Worm (Caenorhabditis elegans) whole organism, late embryonic: ENCODE data around the gene F09E10.1.
A peak's percentile ranks its signal among the peaks of the same experiment; 100 is the strongest.

Experiments
- C38D4.7 ChIP-seq: fragments of 200-800 bp; sonication (Bioruptor generic); optimal IDR thresholded peaks from 2 replicates; lab custom pipeline; 2018; ENCODE audit warnings: mild to moderate bottlenecking, missing genetic modification characterization, moderate library complexity, missing compliant biosample characterization
- F13H6.1 ChIP-seq: sonication (generic microtip); optimal IDR thresholded peaks from 2 replicates; lab custom pipeline; 2016; ENCODE audit warnings: missing genetic modification characterization, missing compliant biosample characterization
- K02D7.2 ChIP-seq: sonication (generic microtip); optimal IDR thresholded peaks from 2 replicates; lab custom pipeline; 2017; ENCODE audit warnings: mild to moderate bottlenecking, missing genetic modification characterization, missing compliant biosample characterization
- K09A11.1 ChIP-seq: sonication (generic microtip); optimal IDR thresholded peaks from 2 replicates; lab custom pipeline; 2017; ENCODE audit warnings: antibody characterized with exemption, mild to moderate bottlenecking, missing genetic modification characterization, missing compliant biosample characterization; ENCODE audit not compliant: insufficient read depth
- T23F11.4 ChIP-seq: fragments of 200-800 bp; sonication (Bioruptor generic); optimal IDR thresholded peaks from 2 replicates; lab custom pipeline; 2018; ENCODE audit warnings: mild to moderate bottlenecking, missing genetic modification characterization, missing compliant biosample characterization
- Y22D7AL.16 ChIP-seq: sonication (generic microtip); optimal IDR thresholded peaks from 2 replicates; lab custom pipeline; 2016; ENCODE audit warnings: missing genetic modification characterization, missing compliant biosample characterization
- ahr-1 ChIP-seq: sonication (generic microtip); optimal IDR thresholded peaks from 2 replicates; lab custom pipeline; 2016; ENCODE audit warnings: missing genetic modification characterization, missing compliant biosample characterization
- ceh-14 ChIP-seq: sonication (generic microtip); optimal IDR thresholded peaks from 2 replicates; lab custom pipeline; 2016; ENCODE audit warnings: missing genotype, missing genetic modification characterization, missing compliant biosample characterization
- ceh-18 ChIP-seq: sonication (generic microtip); optimal IDR thresholded peaks from 2 replicates; lab custom pipeline; 2016; ENCODE audit warnings: missing genetic modification characterization, missing compliant biosample characterization
- ceh-2 ChIP-seq: sonication (generic microtip); optimal IDR thresholded peaks from 2 replicates; lab custom pipeline; 2016; ENCODE audit warnings: missing genotype, missing genetic modification characterization, missing compliant biosample characterization
- ceh-22 ChIP-seq: sonication (generic microtip); optimal IDR thresholded peaks from 2 replicates; lab custom pipeline; 2017; ENCODE audit warnings: missing biosample characterization, missing genetic modification characterization
- ceh-31 ChIP-seq: sonication (generic microtip); optimal IDR thresholded peaks from 2 replicates; lab custom pipeline; 2016; ENCODE audit warnings: missing genetic modification characterization, missing compliant biosample characterization
- ceh-45 ChIP-seq: fragments of 200-800 bp; sonication (Bioruptor generic); IDR thresholded peaks from 2 replicates; pipeline ENCODE4 v1.3.6; 2022; ENCODE audit warnings: missing genetic modification reagents, missing genetic modification characterization, missing compliant biosample characterization
- ceh-48 ChIP-seq: sonication (generic microtip); optimal IDR thresholded peaks from 2 replicates; lab custom pipeline; 2016; ENCODE audit warnings: missing genetic modification characterization, inconsistent platforms, missing compliant biosample characterization
- ceh-6 ChIP-seq: fragments of 200-800 bp; sonication (Bioruptor generic); optimal IDR thresholded peaks from 2 replicates; lab custom pipeline; 2018; ENCODE audit warnings: mild to moderate bottlenecking, missing genetic modification characterization, missing compliant biosample characterization
- ceh-9 ChIP-seq: sonication (generic microtip); optimal IDR thresholded peaks from 2 replicates; lab custom pipeline; 2016; ENCODE audit warnings: mild to moderate bottlenecking, missing genetic modification characterization, inconsistent platforms, missing compliant biosample characterization
- che-1 ChIP-seq: sonication (generic microtip); optimal IDR thresholded peaks from 2 replicates; lab custom pipeline; 2016; ENCODE audit warnings: mild to moderate bottlenecking, missing genetic modification characterization, missing compliant biosample characterization
- dmd-4 ChIP-seq: sonication (generic microtip); optimal IDR thresholded peaks from 2 replicates; lab custom pipeline; 2016; ENCODE audit warnings: borderline replicate concordance, missing genetic modification characterization, missing compliant biosample characterization
- dve-1 ChIP-seq: sonication (generic microtip); optimal IDR thresholded peaks from 2 replicates; lab custom pipeline; 2017; ENCODE audit warnings: antibody characterized with exemption, mild to moderate bottlenecking, missing genetic modification characterization, missing compliant biosample characterization
- elt-2 ChIP-seq: sonication (generic microtip); optimal IDR thresholded peaks from 2 replicates; lab custom pipeline; 2016; ENCODE audit warnings: missing genetic modification reagents, missing genetic modification characterization, missing compliant biosample characterization
- elt-4 ChIP-seq: sonication (generic microtip); optimal IDR thresholded peaks from 2 replicates; lab custom pipeline; 2016; ENCODE audit warnings: missing genetic modification characterization, missing compliant biosample characterization
- ets-4 ChIP-seq: sonication (generic microtip); optimal IDR thresholded peaks from 2 replicates; lab custom pipeline; 2016; ENCODE audit warnings: missing genetic modification characterization, missing compliant biosample characterization
- fax-1 ChIP-seq: sonication (generic microtip); optimal IDR thresholded peaks from 2 replicates; lab custom pipeline; 2016; ENCODE audit warnings: missing genotype, missing genetic modification characterization, missing compliant biosample characterization
- fkh-10 ChIP-seq: fragments of 150-350 bp; optimal IDR thresholded peaks from 2 replicates; lab custom pipeline; 2014; ENCODE audit warnings: missing biosample characterization, missing genetic modification reagents, missing genetic modification characterization
- fkh-6 ChIP-seq: sonication (generic microtip); optimal IDR thresholded peaks from 2 replicates; lab custom pipeline; 2016; ENCODE audit warnings: missing genetic modification characterization, missing compliant biosample characterization
- gmeb-2 ChIP-seq: sonication (generic microtip); optimal IDR thresholded peaks from 2 replicates; lab custom pipeline; 2016; ENCODE audit warnings: missing genetic modification characterization, inconsistent platforms, missing compliant biosample characterization
- hlh-13 ChIP-seq: fragments of 200-800 bp; sonication (Bioruptor generic); optimal IDR thresholded peaks from 2 replicates; lab custom pipeline; 2018; ENCODE audit warnings: mild to moderate bottlenecking, missing genetic modification characterization, missing compliant biosample characterization
- hlh-30 ChIP-seq: sonication (generic microtip); optimal IDR thresholded peaks from 2 replicates; lab custom pipeline; 2017; ENCODE audit warnings: antibody characterized with exemption, missing genetic modification characterization, missing compliant biosample characterization; ENCODE audit not compliant: insufficient read depth
- hlh-6 ChIP-seq: sonication (generic microtip); optimal IDR thresholded peaks from 2 replicates; lab custom pipeline; 2016; ENCODE audit warnings: missing genotype, missing genetic modification characterization, missing compliant biosample characterization
- hlh-8 ChIP-seq: sonication (generic microtip); optimal IDR thresholded peaks from 2 replicates; lab custom pipeline; 2016; ENCODE audit warnings: missing genotype, missing genetic modification characterization, missing compliant biosample characterization
- madf-2 ChIP-seq: sonication (generic microtip); optimal IDR thresholded peaks from 2 replicates; lab custom pipeline; 2017; ENCODE audit warnings: missing genetic modification characterization, missing compliant biosample characterization
- mec-3 ChIP-seq: sonication (generic microtip); optimal IDR thresholded peaks from 2 replicates; lab custom pipeline; 2016; ENCODE audit warnings: borderline replicate concordance, missing genetic modification characterization, missing compliant biosample characterization
- nhr-11 ChIP-seq: fragments of 150-350 bp; optimal IDR thresholded peaks from 2 replicates; lab custom pipeline; 2014; ENCODE audit warnings: missing biosample characterization, missing genetic modification characterization
- npax-4 ChIP-seq: sonication (generic microtip); optimal IDR thresholded peaks from 2 replicates; lab custom pipeline; 2016; ENCODE audit warnings: missing genetic modification characterization, missing compliant biosample characterization
- odd-2 ChIP-seq: sonication (generic microtip); optimal IDR thresholded peaks from 2 replicates; lab custom pipeline; 2017; ENCODE audit warnings: antibody characterized with exemption, mild to moderate bottlenecking, missing genetic modification characterization, missing compliant biosample characterization
- pag-3 ChIP-seq: sonication (generic microtip); optimal IDR thresholded peaks from 2 replicates; lab custom pipeline; 2016; ENCODE audit warnings: missing compliant biosample characterization, missing genetic modification characterization, borderline replicate concordance
- pat-9 ChIP-seq: fragments of 200-800 bp; sonication (Bioruptor generic); optimal IDR thresholded peaks from 2 replicates; lab custom pipeline; 2018; ENCODE audit warnings: mild to moderate bottlenecking, missing genetic modification characterization, moderate library complexity, missing compliant biosample characterization
- pax-1 ChIP-seq: fragments of 150-350 bp; optimal IDR thresholded peaks from 2 replicates; lab custom pipeline; 2014; ENCODE audit warnings: missing biosample characterization, missing genetic modification characterization
- pha-2 ChIP-seq: sonication (generic microtip); optimal IDR thresholded peaks from 2 replicates; lab custom pipeline; 2017; ENCODE audit warnings: mild to moderate bottlenecking, missing genetic modification characterization, missing compliant biosample characterization
- pha-4 ChIP-seq: fragments of 150-350 bp; optimal IDR thresholded peaks from 2 replicates; lab custom pipeline; 2018; ENCODE audit warnings: missing biosample characterization, missing genetic modification reagents, missing genetic modification characterization
- pqm-1 ChIP-seq: sonication (generic microtip); optimal IDR thresholded peaks from 2 replicates; lab custom pipeline; 2016; ENCODE audit warnings: missing genetic modification characterization, missing compliant biosample characterization
- pros-1 ChIP-seq: fragments of 150-350 bp; optimal IDR thresholded peaks from 2 replicates; lab custom pipeline; 2014; ENCODE audit warnings: missing biosample characterization, missing genetic modification reagents, missing genetic modification characterization
- ref-2 ChIP-seq: sonication (generic microtip); optimal IDR thresholded peaks from 2 replicates; lab custom pipeline; 2016; ENCODE audit warnings: missing genetic modification characterization, missing compliant biosample characterization
- rnt-1 ChIP-seq: sonication (generic microtip); optimal IDR thresholded peaks from 2 replicates; lab custom pipeline; 2016; ENCODE audit warnings: missing genetic modification characterization, missing compliant biosample characterization
- sdc-2 ChIP-seq: sonication (generic microtip); optimal IDR thresholded peaks from 2 replicates; lab custom pipeline; 2016; ENCODE audit warnings: missing genotype, missing genetic modification characterization, missing compliant biosample characterization
- tbx-2 ChIP-seq: sonication (generic microtip); optimal IDR thresholded peaks from 2 replicates; lab custom pipeline; 2016; ENCODE audit warnings: missing genetic modification characterization, missing compliant biosample characterization
- ttx-3 ChIP-seq: sonication (generic microtip); optimal IDR thresholded peaks from 2 replicates; lab custom pipeline; 2016; ENCODE audit warnings: missing genetic modification reagents, missing genetic modification characterization, missing compliant biosample characterization
- unc-3 ChIP-seq, 2 experiments: fragments of 200-800 bp in 1 of 2; sonication (Bioruptor generic) in 1 of 2; sonication (generic microtip) in 1 of 2; conservative IDR thresholded peaks in 1 of 2; optimal IDR thresholded peaks in 1 of 2; 2 replicates each; pipeline versions ENCODE4 v1.3.6 to Lab custom; 2016 to 2022; ENCODE audit warnings: missing compliant biosample characterization in 2 of 2, missing genetic modification characterization in 2 of 2, missing genetic modification reagents in 1 of 2
- unc-42 ChIP-seq: sonication (generic microtip); optimal IDR thresholded peaks from 2 replicates; lab custom pipeline; 2016; ENCODE audit warnings: missing genotype, missing genetic modification characterization, missing compliant biosample characterization
- unc-55 ChIP-seq: sonication (generic microtip); optimal IDR thresholded peaks from 2 replicates; lab custom pipeline; 2017; ENCODE audit warnings: missing biosample characterization, missing genetic modification reagents, missing genetic modification characterization
- unc-86 ChIP-seq: sonication (generic microtip); optimal IDR thresholded peaks from 2 replicates; lab custom pipeline; 2016; ENCODE audit warnings: missing genetic modification characterization, missing compliant biosample characterization

F09E10.1 gene

ce11 chrX:1523272-1523671 is 20.7 kb downstream of the F09E10.1 start:
- TF ChIP-seq sdc-2 (tag; lab: Kevin White, UChicago), result no peak
- TF ChIP-seq, all 69 proteins: peak for 0

- TF ChIP-seq che-1, result peak; percentile 19
- TF ChIP-seq Y22D7AL.16 (tag; lab: Kevin White, UChicago), result peak; percentile 4
- TF ChIP-seq unc-86 (tag; lab: Kevin White, UChicago), result no peak
- peak; percentile 68 for TF ChIP-seq hlh-8 (tag; lab: Kevin White, UChicago)
- TF ChIP-seq mec-3 (tag; lab: Kevin White, UChicago), result no peak
- no peak for TF ChIP-seq K09A11.1 (tag; lab: Kevin White, UChicago)
- no peak for TF ChIP-seq madf-2 (tag; lab: Kevin White, UChicago)
- TF ChIP-seq elt-2 (tag; lab: Kevin White, UChicago), result no peak
- no peak for TF ChIP-seq fkh-6 (tag; lab: Kevin White, UChicago)
- no peak for TF ChIP-seq K02D7.2 (tag; lab: Kevin White, UChicago)
- TF ChIP-seq rnt-1 (tag; lab: Kevin White, UChicago), result peak; percentile 50
- TF ChIP-seq pat-9 (tag; lab: Kevin White, UChicago), result no peak
- TF ChIP-seq ceh-14, result no peak
- TF ChIP-seq ets-4 (tag; lab: Kevin White, UChicago), result no peak
- TF ChIP-seq hlh-30, result peak; percentile 23
- TF ChIP-seq ceh-31 (tag; lab: Kevin White, UChicago), result peak; percentile 73
- peak; percentile 31 for TF ChIP-seq unc-42 (tag; lab: Kevin White, UChicago)
- TF ChIP-seq odd-2 (tag; lab: Kevin White, UChicago), result no peak
- TF ChIP-seq pax-1 (tag; lab: Kevin White, UChicago), result no peak
- TF ChIP-seq ahr-1 (tag; lab: Kevin White, UChicago), result no peak
- TF ChIP-seq ceh-2 (tag; lab: Kevin White, UChicago), result no peak
- TF ChIP-seq gmeb-2 (tag; lab: Kevin White, UChicago), result no peak
- no peak for TF ChIP-seq npax-4 (tag; lab: Kevin White, UChicago)
- TF ChIP-seq fax-1, result no peak
- TF ChIP-seq nhr-11, result no peak
- TF ChIP-seq pha-4, result no peak
- TF ChIP-seq ceh-22, result no peak
- no peak for TF ChIP-seq ttx-3
- TF ChIP-seq dmd-4 (tag; lab: Kevin White, UChicago), result no peak
- TF ChIP-seq F13H6.1 (tag; lab: Kevin White, UChicago), result no peak
- TF ChIP-seq ceh-45 (GFP tag; lab: Robert Waterston, UW), result no peak
- TF ChIP-seq dve-1 (tag; lab: Kevin White, UChicago), result no peak
- TF ChIP-seq fkh-10 (GFP tag; lab: Kevin White, UChicago), result no peak
- no peak for TF ChIP-seq C38D4.7
- no peak for TF ChIP-seq elt-4 (tag; lab: Kevin White, UChicago)
- TF ChIP-seq ceh-48 (tag; lab: Kevin White, UChicago), result no peak
- no peak for TF ChIP-seq unc-3 (GFP tag; conservative IDR thresholded peaks at IDR 0.05; lab: Robert Waterston, UW)
- TF ChIP-seq unc-3 (tag; optimal IDR thresholded peaks at IDR 0.05; lab: Kevin White, UChicago), result no peak
- peak; percentile 40 for TF ChIP-seq tbx-2 (tag; lab: Kevin White, UChicago)
- peak; percentile 36 for TF ChIP-seq ref-2 (tag; lab: Kevin White, UChicago)
- TF ChIP-seq T23F11.4 (GFP tag; lab: Kevin White, UChicago), result no peak
- no peak for TF ChIP-seq ceh-6 (GFP tag; lab: Kevin White, UChicago)
- no peak for TF ChIP-seq pag-3 (tag; lab: Kevin White, UChicago)
- no peak for TF ChIP-seq pros-1 (tag; lab: Kevin White, UChicago)
- TF ChIP-seq ceh-18, result peak; percentile 27
- TF ChIP-seq sdc-2 (tag; lab: Kevin White, UChicago), result peak; percentile 61
- no peak for TF ChIP-seq ceh-9
- no peak for TF ChIP-seq hlh-13 (GFP tag; lab: Kevin White, UChicago)
- TF ChIP-seq unc-55, result peak; percentile 71
- no peak for TF ChIP-seq hlh-6 (tag; lab: Kevin White, UChicago)
- TF ChIP-seq pqm-1 (tag; lab: Kevin White, UChicago), result no peak
- no peak for TF ChIP-seq pha-2 (tag; lab: Kevin White, UChicago)
These were observed 22.0 kb downstream of the F09E10.1 start for ce11 chrX:1524559-1524958.
